Fruit fly (Drosophila melanogaster) whole organism, embryonic: ENCODE data around the gene PGAP2.

ENCODE experiments used
- Ada2b ChIP-seq: fragments of 200-800 bp; sonication (Bioruptor generic); IDR thresholded peaks from 2 replicates; pipeline ENCODE4 v1.3.6; 2022; ENCODE audit warnings: missing biosample characterization, missing genetic modification characterization
- Atf3 ChIP-seq: fragments of 200-800 bp; sonication (Bioruptor generic); optimal IDR thresholded peaks from 3 replicates; lab custom pipeline; 2016; ENCODE audit warnings: missing biosample characterization, missing genetic modification characterization
- B-H1 ChIP-seq: fragments of 200-800 bp; sonication (Bioruptor generic); IDR thresholded peaks from 3 replicates; pipeline ENCODE4 v1.3.6; 2022; ENCODE audit warnings: missing biosample characterization, missing genetic modification characterization
- Bgb ChIP-seq: fragments of 200-800 bp; sonication (Bioruptor generic); IDR thresholded peaks from 2 replicates; pipeline ENCODE4 v1.3.6; 2022; ENCODE audit warnings: missing biosample characterization, missing genetic modification characterization; ENCODE audit not compliant: partially characterized antibody
- CG10274 ChIP-seq: fragments of 200-800 bp; sonication (Bioruptor generic); optimal IDR thresholded peaks from 3 replicates; lab custom pipeline; 2017; ENCODE audit warnings: missing biosample characterization, mild to moderate bottlenecking, missing genetic modification characterization
- CG10654 ChIP-seq: fragments of 200-800 bp; sonication (Bioruptor generic); optimal IDR thresholded peaks from 2 replicates; lab custom pipeline; 2016; ENCODE audit warnings: missing biosample characterization, missing genetic modification characterization
- CG11093 ChIP-seq: fragments of 200-800 bp; sonication (Bioruptor generic); IDR thresholded peaks from 3 replicates; pipeline ENCODE4 v1.3.6; 2022; ENCODE audit warnings: missing biosample characterization, missing genetic modification characterization
- CG11398 ChIP-seq: fragments of 200-800 bp; sonication (Bioruptor generic); optimal IDR thresholded peaks from 2 replicates; lab custom pipeline; 2016; ENCODE audit warnings: missing biosample characterization, missing genetic modification characterization
- CG14050 ChIP-seq: fragments of 200-800 bp; sonication (Bioruptor generic); IDR thresholded peaks from 3 replicates; pipeline ENCODE4 v1.3.6; 2022; ENCODE audit warnings: missing biosample characterization, missing genetic modification characterization
- CG15011 ChIP-seq: fragments of 200-800 bp; sonication (Bioruptor generic); optimal IDR thresholded peaks from 3 replicates; lab custom pipeline; 2018; ENCODE audit warnings: missing biosample characterization, mild to moderate bottlenecking, missing genetic modification characterization
- CG1832 ChIP-seq: fragments of 200-800 bp; sonication (Bioruptor generic); optimal IDR thresholded peaks from 2 replicates; lab custom pipeline; 2017; ENCODE audit warnings: missing biosample characterization, mild to moderate bottlenecking, missing genetic modification characterization, inconsistent platforms
- CG2199 ChIP-seq: fragments of 200-800 bp; sonication (Bioruptor generic); IDR thresholded peaks from 3 replicates; pipeline ENCODE4 v1.3.6; 2022; ENCODE audit warnings: missing biosample characterization, missing genetic modification characterization
- CG32767 ChIP-seq: fragments of 200-800 bp; sonication (Bioruptor generic); IDR thresholded peaks from 2 replicates; pipeline ENCODE4 v1.3.6; 2022; ENCODE audit warnings: missing biosample characterization, missing genetic modification characterization
- CG3726 ChIP-seq: fragments of 200-800 bp; sonication (Bioruptor generic); IDR thresholded peaks from 3 replicates; pipeline ENCODE4, ENCODE4 v1.3.6; 2022; ENCODE audit warnings: missing biosample characterization, missing genetic modification characterization
- CG6791 ChIP-seq: fragments of 200-800 bp; sonication (Bioruptor generic); IDR thresholded peaks from 3 replicates; pipeline ENCODE4 v1.3.6; 2022; ENCODE audit warnings: missing biosample characterization, missing genetic modification characterization; ENCODE audit not compliant: partially characterized antibody
- CG7357 ChIP-seq: fragments of 200-800 bp; sonication (Bioruptor generic); IDR thresholded peaks from 3 replicates; pipeline ENCODE4 v1.3.6; 2022; ENCODE audit warnings: missing biosample characterization, missing genetic modification characterization
- CG7556 ChIP-seq: fragments of 200-800 bp; sonication (Bioruptor generic); optimal IDR thresholded peaks from 2 replicates; lab custom pipeline; 2017; ENCODE audit warnings: missing biosample characterization, mild to moderate bottlenecking, missing genetic modification characterization
- CG7745 ChIP-seq: fragments of 200-800 bp; sonication (Bioruptor generic); optimal IDR thresholded peaks from 2 replicates; lab custom pipeline; 2018; ENCODE audit warnings: missing biosample characterization, mild to moderate bottlenecking, missing genetic modification characterization, moderate library complexity
- CG8290 ChIP-seq, 3 experiments: fragments of 200-800 bp; sonication (Bioruptor generic); optimal IDR thresholded peaks; 2 replicates each; lab custom pipeline; 2016 to 2019; ENCODE audit warnings: missing biosample characterization in 3 of 3, missing genetic modification characterization in 3 of 3, mild to moderate bottlenecking in 2 of 3, moderate library complexity in 1 of 3
- CG9727 ChIP-seq: fragments of 200-800 bp; sonication (Bioruptor generic); optimal IDR thresholded peaks from 3 replicates; lab custom pipeline; 2017; ENCODE audit warnings: missing biosample characterization, mild to moderate bottlenecking, missing genetic modification characterization
- Deaf1 ChIP-seq: fragments of 200-800 bp; optimal IDR thresholded peaks from 3 replicates; lab custom pipeline; 2019; ENCODE audit warnings: missing biosample characterization, mild to moderate bottlenecking, missing genetic modification characterization, moderate library complexity
- Dfd ChIP-seq, 2 experiments: fragments of >200 bp; optimal IDR thresholded peaks; 2 replicates each; lab custom pipeline; 2017; ENCODE audit warnings: missing biosample characterization in 2 of 2, missing genetic modification characterization in 2 of 2
- Dll ChIP-seq: fragments of 200-800 bp; sonication (Bioruptor generic); IDR thresholded peaks from 4 replicates; pipeline ENCODE4 v1.3.6; 2022; ENCODE audit warnings: missing biosample characterization, missing genetic modification characterization; ENCODE audit not compliant: partially characterized antibody
- Doc3 ChIP-seq: fragments of 200-800 bp; sonication (Bioruptor generic); IDR thresholded peaks from 3 replicates; pipeline ENCODE4 v1.3.6; 2022; ENCODE audit warnings: missing biosample characterization, missing genetic modification characterization; ENCODE audit not compliant: partially characterized antibody
- Fer1 ChIP-seq: fragments of 200-800 bp; sonication (Bioruptor generic); optimal IDR thresholded peaks from 2 replicates; lab custom pipeline; 2017; ENCODE audit warnings: missing biosample characterization, mild to moderate bottlenecking, missing genetic modification characterization
- HLH4C ChIP-seq: fragments of 200-800 bp; sonication (Bioruptor generic); IDR thresholded peaks from 3 replicates; pipeline ENCODE4 v1.3.6; 2022; ENCODE audit warnings: missing biosample characterization, missing genetic modification characterization; ENCODE audit not compliant: partially characterized antibody
- Hr51 ChIP-seq, 2 experiments: fragments of 200-800 bp; sonication (Bioruptor generic); optimal IDR thresholded peaks; 2 replicates in 1 of 2; 3 replicates in 1 of 2; lab custom pipeline; 2016 to 2018; ENCODE audit warnings: missing biosample characterization in 2 of 2, missing genetic modification characterization in 2 of 2, mild to moderate bottlenecking in 1 of 2, moderate library complexity in 1 of 2
- Med ChIP-seq: fragments of 200-800 bp; sonication (Bioruptor generic); peaks from one replicate; lab custom pipeline; 2016; ENCODE audit warnings: missing biosample characterization, missing genetic modification characterization, mild to moderate bottlenecking, inconsistent platforms, moderate library complexity
- Myb ChIP-seq: fragments of 200-800 bp; sonication (Bioruptor generic); optimal IDR thresholded peaks from 2 replicates; lab custom pipeline; 2016; ENCODE audit warnings: missing biosample characterization, missing genetic modification characterization
- NC2β ChIP-seq: fragments of 200-800 bp; sonication (Bioruptor generic); optimal IDR thresholded peaks from 2 replicates; lab custom pipeline; 2016; ENCODE audit warnings: missing biosample characterization, missing genetic modification characterization
- Rfx ChIP-seq: fragments of 200-800 bp; sonication (Bioruptor generic); IDR thresholded peaks from 2 replicates; pipeline ENCODE4 v1.3.6; 2022; ENCODE audit warnings: missing biosample characterization, missing genetic modification characterization
- Six4 ChIP-seq: fragments of 200-800 bp; sonication (Bioruptor generic); optimal IDR thresholded peaks from 2 replicates; lab custom pipeline; 2016; ENCODE audit warnings: missing biosample characterization, missing genetic modification characterization
- Spps ChIP-seq: fragments of 200-800 bp; sonication (Bioruptor generic); optimal IDR thresholded peaks from 2 replicates; lab custom pipeline; 2018; ENCODE audit warnings: missing biosample characterization, mild to moderate bottlenecking, missing genetic modification characterization
- Trl ChIP-seq, 3 experiments: fragments of >200 bp in 2 of 3; fragments of 200-800 bp in 1 of 3; sonication (Bioruptor generic) in 1 of 3; optimal IDR thresholded peaks; 2 replicates in 1 of 3; 3 replicates in 2 of 3; lab custom pipeline; 2016 to 2017; ENCODE audit warnings: missing biosample characterization in 1 of 3, missing genetic modification characterization in 1 of 3
- Vsx1 ChIP-seq: fragments of 200-800 bp; sonication (Bioruptor generic); optimal IDR thresholded peaks from 2 replicates; lab custom pipeline; 2017; ENCODE audit warnings: missing biosample characterization, mild to moderate bottlenecking, missing genetic modification characterization, missing genetic modification reagents
- chn ChIP-seq: fragments of 200-800 bp; sonication (Bioruptor generic); optimal IDR thresholded peaks from 2 replicates; lab custom pipeline; 2016; ENCODE audit warnings: missing biosample characterization, missing genetic modification characterization
- ewg ChIP-seq: fragments of 200-800 bp; sonication (Bioruptor generic); optimal IDR thresholded peaks from 3 replicates; lab custom pipeline; 2017; ENCODE audit warnings: mild to moderate bottlenecking, missing biosample characterization, missing genetic modification reagents, missing genetic modification characterization
- ken ChIP-seq: fragments of 200-800 bp; sonication (Bioruptor generic); IDR thresholded peaks from 3 replicates; pipeline ENCODE4 v1.3.6; 2022; ENCODE audit warnings: missing biosample characterization, missing genetic modification characterization
- lbe ChIP-seq: fragments of 200-800 bp; sonication (Bioruptor generic); optimal IDR thresholded peaks from 2 replicates; lab custom pipeline; 2016; ENCODE audit warnings: missing biosample characterization, mild to moderate bottlenecking, missing genetic modification characterization
- p53 ChIP-seq: fragments of 200-800 bp; sonication (Bioruptor generic); optimal IDR thresholded peaks from 2 replicates; lab custom pipeline; 2016; ENCODE audit warnings: missing biosample characterization, missing genetic modification characterization
- pan ChIP-seq, 4 experiments: fragments of >200 bp in 3 of 4; fragments of 200-800 bp in 1 of 4; sonication (Bioruptor generic) in 1 of 4; optimal IDR thresholded peaks in 3 of 4; IDR thresholded peaks in 1 of 4; 2 replicates each; pipeline versions ENCODE4 v1.3.6 to Lab custom; 2017 to 2022; ENCODE audit warnings: missing biosample characterization in 2 of 4, missing genetic modification characterization in 2 of 4, mixed read lengths in 1 of 4
- pros ChIP-seq: fragments of 200-800 bp; sonication (Bioruptor generic); optimal IDR thresholded peaks from 3 replicates; lab custom pipeline; 2019; ENCODE audit warnings: missing biosample characterization, mild to moderate bottlenecking, missing genetic modification characterization, moderate library complexity
- sens ChIP-seq: fragments of 200-800 bp; sonication (Bioruptor generic); peaks from one replicate; lab custom pipeline; 2016; ENCODE audit warnings: missing biosample characterization, missing genetic modification characterization
- seq ChIP-seq: fragments of 200-800 bp; sonication (Bioruptor generic); IDR thresholded peaks from 2 replicates; pipeline ENCODE4 v1.3.6; 2022; ENCODE audit warnings: missing biosample characterization, missing genetic modification characterization
- tx ChIP-seq: fragments of 200-800 bp; sonication (Bioruptor generic); optimal IDR thresholded peaks from 2 replicates; lab custom pipeline; 2016; ENCODE audit warnings: missing biosample characterization, missing genetic modification characterization
- unc-4 ChIP-seq: fragments of 200-800 bp; sonication (Bioruptor generic); IDR thresholded peaks from 2 replicates; pipeline ENCODE4 v1.3.6; 2022; ENCODE audit warnings: missing biosample characterization, missing genetic modification characterization; ENCODE audit not compliant: partially characterized antibody
- yki ChIP-seq: fragments of >200 bp; optimal IDR thresholded peaks from 3 replicates; lab custom pipeline; 2018
- zf30C ChIP-seq: fragments of 200-800 bp; sonication (Bioruptor generic); optimal IDR thresholded peaks from 3 replicates; lab custom pipeline; 2018; ENCODE audit warnings: missing biosample characterization, mild to moderate bottlenecking, missing genetic modification characterization

The PGAP2 gene

dm6 chr2L:826388-826787, 7.1 kb upstream of the PGAP2 start:
- TF ChIP-seq yki (lab: Kevin White, UChicago) (peak; percentile 94), chn (peak; percentile 28), Deaf1 (tag; lab: Kevin White, UChicago) (peak; percentile 4), B-H1 (GFP tag; lab: Robert Waterston, UW) (no peak), CG32767 (GFP tag; lab: Robert Waterston, UW) (peak; percentile 59; the same call in 1 of the 2 replicates), Med (GFP tag; lab: Kevin White, UChicago) (peak; percentile 6), CG10654 (GFP tag; lab: Kevin White, UChicago) (no peak), CG1832 (GFP tag; lab: Kevin White, UChicago) (peak; percentile 18), pros (GFP tag; lab: Kevin White, UChicago) (peak; percentile 78), seq (GFP tag; lab: Robert Waterston, UW) (peak; percentile 71), Spps (tag; lab: Kevin White, UChicago) (no peak), CG2199 (0 out of 3 replicates have a peak, but pooled peaks have one; percentile 70), sens (peak; percentile 79), Trl (optimal IDR thresholded peaks at IDR 0.05; lab: Kevin White, UChicago) (peak; percentile 91 to 97), Trl (GFP tag; optimal IDR thresholded peaks at IDR 0.05; lab: Kevin White, UChicago) (peak; percentile 18), zf30C (GFP tag; lab: Kevin White, UChicago) (peak; percentile 80), ewg (GFP tag; lab: Kevin White, UChicago) (peak; percentile 72)

DNA sequence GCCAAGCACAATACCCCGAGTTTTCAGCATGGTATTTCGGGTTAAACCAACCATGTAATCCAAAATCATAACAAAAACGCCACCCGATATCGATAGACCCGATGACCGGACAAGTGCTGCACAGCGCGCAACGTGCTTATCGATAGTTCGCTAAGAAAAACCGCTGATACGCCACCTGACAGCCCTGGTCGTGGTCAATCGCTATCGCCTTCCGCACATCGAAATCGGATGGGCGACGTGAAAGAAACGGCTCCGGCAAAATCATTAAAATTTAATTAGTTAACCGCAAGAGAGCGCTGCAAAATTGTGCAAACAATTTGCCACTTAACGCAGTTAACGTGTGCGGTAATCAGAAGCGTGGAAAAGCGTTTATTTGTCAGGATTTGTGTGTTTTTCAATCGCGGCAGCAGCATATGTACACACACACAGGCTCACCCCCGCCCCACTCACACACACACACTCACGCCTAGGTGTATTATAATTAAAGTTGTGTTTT, 6.5 kb upstream of the PGAP2 start, which contains the start of the genes CG3862 and dock:
Gene CG3862, minus strand, starts transcription at position 94 of the 496 bp plus-strand sequence.
Gene dock, plus strand, starts transcription at position 202 of the 496 bp plus-strand sequence.
- peak; percentile 56 for TF ChIP-seq CG7745 (tag; lab: Kevin White, UChicago)
- TF ChIP-seq CG8290 (GFP tag; optimal IDR thresholded peaks at IDR 0.05; lab: Kevin White, UChicago): peak; percentile 69
- peak in 1 of 2 experiments; percentile 84 for TF ChIP-seq CG8290 (tag; optimal IDR thresholded peaks at IDR 0.05; lab: Kevin White, UChicago)
- peak; percentile 69 for TF ChIP-seq p53 (GFP tag; lab: Kevin White, UChicago)
- TF ChIP-seq Six4: peak; percentile 17
- peak; percentile 51 for TF ChIP-seq CG11398
- peak; percentile 8 to 27 for TF ChIP-seq Hr51 (GFP tag; optimal IDR thresholded peaks at IDR 0.05; lab: Kevin White, UChicago)
- peak; percentile 51 for TF ChIP-seq CG9727 (GFP tag; lab: Kevin White, UChicago)
- no peak for TF ChIP-seq pan (optimal IDR thresholded peaks at IDR 0.05; lab: Kevin White, UChicago)
- TF ChIP-seq pan (GFP tag; optimal IDR thresholded peaks at IDR 0.05 in 1 of 2, IDR thresholded peaks at IDR 0.05 in 1 of 2): peak in 1 of 2 experiments; percentile 50
- TF ChIP-seq CG11093 (GFP tag; lab: Robert Waterston, UW): no peak
- TF ChIP-seq Doc3 (GFP tag; lab: Robert Waterston, UW): peak; percentile 84
- TF ChIP-seq NC2β (GFP tag; lab: Kevin White, UChicago): no peak
- TF ChIP-seq CG7357 (GFP tag; lab: Robert Waterston, UW): no peak
- peak; percentile 99 for TF ChIP-seq HLH4C (GFP tag; lab: Robert Waterston, UW)
- no peak for TF ChIP-seq Atf3 (GFP tag; lab: Kevin White, UChicago)
- peak; percentile 71 for TF ChIP-seq Rfx (GFP tag; lab: Robert Waterston, UW)
- no peak for TF ChIP-seq lbe (GFP tag; lab: Kevin White, UChicago)
- TF ChIP-seq Myb (GFP tag; lab: Kevin White, UChicago): peak; percentile 76
- 0 out of 3 replicates have a peak, but pooled peaks have one; percentile 20 for TF ChIP-seq ken (GFP tag; lab: Robert Waterston, UW)
- TF ChIP-seq Dll: peak; percentile 88
- TF ChIP-seq CG10274: no peak
- peak; percentile 95 for TF ChIP-seq unc-4 (GFP tag; lab: Robert Waterston, UW)
- TF ChIP-seq Vsx1 (GFP tag; lab: Kevin White, UChicago): no peak
- TF ChIP-seq CG7556 (GFP tag; lab: Kevin White, UChicago): peak; percentile 47
- no peak for TF ChIP-seq Ada2b
- no peak for TF ChIP-seq CG14050 (GFP tag; lab: Robert Waterston, UW)
- TF ChIP-seq Dfd (GFP tag; optimal IDR thresholded peaks at IDR 0.05; lab: Kevin White, UChicago): no peak
- TF ChIP-seq CG6791 (GFP tag; lab: Robert Waterston, UW): peak; percentile 99
- peak; percentile 99 for TF ChIP-seq Bgb
- TF ChIP-seq tx (GFP tag; lab: Kevin White, UChicago): peak; percentile 46
- peak; percentile 67 for TF ChIP-seq Fer1
- TF ChIP-seq CG3726 (GFP tag; lab: Robert Waterston, UW): no peak
- no peak for TF ChIP-seq CG15011 (GFP tag; lab: Kevin White, UChicago)
